Worm (Caenorhabditis elegans): ENCODE data around the gene C16D2.1.
A peak's percentile ranks its signal among the peaks of the same experiment; 100 is the strongest.

C16D2.1 gene

ce11 chrII:9111471-9112016 is 19.9 kb upstream of the C16D2.1 start:
- TF ChIP-seq dao-5 (tag; optimal IDR thresholded peaks at IDR 0.05): no peak
- TF ChIP-seq W03F9.2 (tag; optimal IDR thresholded peaks at IDR 0.05): no peak
- TF ChIP-seq him-1 (tag; optimal IDR thresholded peaks at IDR 0.05): no peak

DNA sequence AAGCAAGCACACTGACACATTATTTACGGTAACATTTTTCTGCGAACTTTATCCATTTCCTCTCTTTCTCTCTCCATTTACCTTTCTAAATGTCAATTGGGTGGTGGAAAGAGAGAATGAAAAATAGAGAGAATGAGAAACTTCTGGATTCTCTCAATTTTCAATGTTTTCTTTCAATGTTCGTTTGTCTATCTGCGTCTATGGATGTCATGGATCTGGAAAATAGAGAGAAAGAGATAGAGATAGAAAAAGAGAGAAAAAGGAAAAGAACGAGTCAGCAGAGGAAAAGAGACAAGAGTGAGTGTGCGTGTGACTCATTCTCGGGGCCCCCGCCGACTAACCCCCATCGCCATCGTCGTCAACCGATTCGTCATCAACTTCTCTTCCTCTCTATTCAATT is 18.6 kb upstream of the C16D2.1 start, which contains the start of gene jun-1:
TSS of gene jun-1 (plus strand) at position 307 of the 400 bp plus-strand sequence.
- no peak for TF ChIP-seq dao-5 (tag; optimal IDR thresholded peaks at IDR 0.05)
- peak; percentile 62 for TF ChIP-seq W03F9.2 (tag; optimal IDR thresholded peaks at IDR 0.05)
- TF ChIP-seq him-1 (tag; optimal IDR thresholded peaks at IDR 0.05): peak; percentile 4

ce11 chrII:9113759-9114158 is 17.7 kb upstream of the C16D2.1 start:
- TF ChIP-seq him-1 (tag; optimal IDR thresholded peaks at IDR 0.05) (no peak), W03F9.2 (tag; optimal IDR thresholded peaks at IDR 0.05) (no peak), dao-5 (tag; optimal IDR thresholded peaks at IDR 0.05) (no peak)

DNA sequence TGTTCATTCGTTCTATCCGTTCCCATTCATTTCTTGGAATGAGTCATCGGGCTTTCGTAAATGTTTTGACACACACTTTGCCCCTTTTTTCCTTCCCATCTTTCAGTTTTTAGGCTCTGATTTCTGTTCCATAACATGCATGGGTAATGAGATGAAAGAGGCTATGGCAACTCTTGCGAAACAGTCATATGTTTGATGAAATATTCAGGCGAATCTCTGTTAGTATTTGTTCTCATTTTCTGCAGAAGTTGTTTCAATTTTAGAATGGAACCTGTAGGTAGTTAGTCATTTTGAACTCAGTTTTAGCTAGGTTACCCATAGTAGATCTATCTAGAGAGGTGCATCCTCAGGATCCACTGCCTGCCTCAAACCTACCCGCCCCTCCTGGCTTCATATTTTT is 16.5 kb upstream of the C16D2.1 start:
- TF ChIP-seq dao-5 (tag; optimal IDR thresholded peaks at IDR 0.05): no peak
- no peak for TF ChIP-seq W03F9.2 (tag; optimal IDR thresholded peaks at IDR 0.05)
- TF ChIP-seq him-1 (tag; optimal IDR thresholded peaks at IDR 0.05): no peak

ce11 chrII:9115644-9116043 is 15.8 kb upstream of the C16D2.1 start:
- TF ChIP-seq W03F9.2 (tag; optimal IDR thresholded peaks at IDR 0.05) (no peak), him-1 (tag; optimal IDR thresholded peaks at IDR 0.05) (no peak), dao-5 (tag; optimal IDR thresholded peaks at IDR 0.05) (no peak)

DNA sequence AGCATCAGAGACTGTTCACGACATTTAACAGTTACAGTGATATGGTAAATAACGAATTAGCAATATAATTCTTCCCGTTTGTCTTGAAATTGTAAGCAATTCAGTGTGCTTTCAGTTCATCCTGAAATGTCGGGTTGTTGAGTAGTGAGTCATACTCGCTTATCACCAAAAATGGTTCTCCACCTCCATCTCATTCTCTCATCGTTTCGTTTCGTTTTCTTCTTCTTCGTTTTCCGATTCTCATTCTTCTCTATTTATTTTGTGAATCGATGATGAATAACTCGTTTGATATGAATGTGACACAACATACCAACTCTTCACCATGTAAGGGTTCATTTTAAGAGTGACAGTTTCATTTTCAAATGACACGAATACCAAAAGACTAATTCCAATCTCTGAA is 15.1 kb upstream of the C16D2.1 start:
- no peak for TF ChIP-seq W03F9.2 (tag; optimal IDR thresholded peaks at IDR 0.05)
- TF ChIP-seq dao-5 (tag; optimal IDR thresholded peaks at IDR 0.05): no peak
- no peak for TF ChIP-seq him-1 (tag; optimal IDR thresholded peaks at IDR 0.05)

DNA sequence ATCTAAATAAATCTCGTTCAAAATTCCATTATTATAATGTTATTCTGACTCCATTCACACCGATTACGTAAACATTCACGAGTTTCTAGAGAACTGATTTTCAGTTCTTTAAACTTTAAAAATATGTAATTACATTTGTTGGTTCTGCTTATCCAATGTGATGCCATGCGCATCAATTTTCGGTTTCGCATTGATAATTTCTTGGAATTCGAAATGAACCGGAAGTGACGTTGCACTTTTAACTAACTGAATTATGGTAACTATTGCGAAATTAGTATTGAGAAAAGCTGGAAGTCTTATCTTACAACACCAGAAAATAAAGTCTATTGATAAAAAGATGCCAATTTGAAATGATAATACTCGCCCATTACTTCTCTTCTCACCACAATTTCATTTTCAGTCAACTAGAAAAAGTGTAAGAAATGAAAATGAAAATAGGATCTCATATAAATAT is 13.6 kb upstream of the C16D2.1 start:
- TF ChIP-seq dao-5 (tag; optimal IDR thresholded peaks at IDR 0.05): no peak
- TF ChIP-seq him-1 (tag; optimal IDR thresholded peaks at IDR 0.05): no peak
- TF ChIP-seq W03F9.2 (tag; optimal IDR thresholded peaks at IDR 0.05): no peak

- TF ChIP-seq W03F9.2 (tag; optimal IDR thresholded peaks at IDR 0.05): no peak
- TF ChIP-seq him-1 (tag; optimal IDR thresholded peaks at IDR 0.05): no peak
- TF ChIP-seq dao-5 (tag; optimal IDR thresholded peaks at IDR 0.05): no peak
Observed at ce11 chrII:9120329-9120728, 11.1 kb upstream of the C16D2.1 start.

ce11 chrII:9120813-9121554 is 10.5 kb upstream of the C16D2.1 start:
- TF ChIP-seq him-1 (tag; optimal IDR thresholded peaks at IDR 0.05): no peak
- no peak for TF ChIP-seq W03F9.2 (tag; optimal IDR thresholded peaks at IDR 0.05)
- no peak for TF ChIP-seq dao-5 (tag; optimal IDR thresholded peaks at IDR 0.05)

DNA sequence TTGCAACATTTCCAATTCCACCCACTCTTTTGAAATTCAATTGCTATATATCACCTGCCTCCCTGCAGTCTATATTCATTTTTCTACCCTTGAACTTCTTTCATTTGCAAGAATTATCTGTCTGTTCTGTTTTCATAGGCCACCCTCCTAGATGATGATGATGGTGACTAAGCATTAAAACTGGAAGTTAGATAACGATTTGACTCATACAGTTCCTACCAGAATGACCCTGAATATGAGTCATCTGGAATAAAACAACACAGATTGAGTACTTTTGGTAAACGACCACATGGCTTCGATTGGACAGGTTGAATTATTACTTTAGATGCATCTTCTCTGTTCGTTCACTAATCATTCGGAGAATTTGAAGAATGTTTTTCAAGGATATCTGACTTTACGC is 7.1 kb upstream of the C16D2.1 start:
- TF ChIP-seq W03F9.2 (tag; optimal IDR thresholded peaks at IDR 0.05) (no peak), him-1 (tag; optimal IDR thresholded peaks at IDR 0.05) (no peak), dao-5 (tag; optimal IDR thresholded peaks at IDR 0.05) (no peak)

DNA sequence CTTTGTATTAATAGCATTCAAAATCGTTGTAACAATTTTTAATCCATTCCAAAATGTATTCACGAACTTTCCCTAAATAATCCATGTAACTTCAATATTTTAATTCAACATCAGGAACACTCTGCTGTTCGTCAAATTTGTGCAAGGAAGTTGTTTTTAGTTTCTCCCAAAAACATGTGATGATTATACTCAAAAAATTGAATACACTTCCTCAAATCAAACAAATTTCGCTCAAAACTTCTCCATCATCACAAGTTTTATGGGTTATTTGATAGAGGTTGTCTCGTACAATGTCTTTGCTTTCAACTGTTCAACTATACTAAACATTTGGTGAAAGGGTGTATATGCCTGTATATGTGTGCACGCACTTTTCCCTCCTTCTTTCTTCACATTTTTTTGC is 6.5 kb upstream of the C16D2.1 start:
- TF ChIP-seq dao-5 (tag; optimal IDR thresholded peaks at IDR 0.05): no peak
- TF ChIP-seq him-1 (tag; optimal IDR thresholded peaks at IDR 0.05): no peak
- TF ChIP-seq W03F9.2 (tag; optimal IDR thresholded peaks at IDR 0.05): no peak

DNA sequence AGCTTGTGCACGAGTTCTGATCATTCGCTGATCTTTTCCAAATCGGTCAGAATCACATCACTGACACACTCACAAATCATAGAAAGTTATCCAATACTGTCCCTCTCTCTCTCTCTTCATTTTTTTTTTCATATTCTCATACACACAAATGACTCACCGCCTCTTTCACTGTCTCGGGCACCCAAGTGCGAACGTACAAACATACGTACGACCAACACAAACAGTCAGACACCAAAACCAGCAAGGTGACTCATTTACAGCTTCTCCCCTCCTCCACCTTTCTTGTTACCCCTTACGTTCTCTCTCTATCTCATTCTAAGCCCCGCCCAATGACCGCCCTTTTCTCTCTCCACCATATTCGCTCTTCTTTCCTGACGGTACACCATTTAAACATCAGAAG is 4.5 kb upstream of the C16D2.1 start:
- no peak for TF ChIP-seq him-1 (tag; optimal IDR thresholded peaks at IDR 0.05)
- TF ChIP-seq dao-5 (tag; optimal IDR thresholded peaks at IDR 0.05): no peak
- TF ChIP-seq W03F9.2 (tag; optimal IDR thresholded peaks at IDR 0.05): no peak

ce11 chrII:9127379-9127778 is 4.1 kb upstream of the C16D2.1 start:
- no peak for TF ChIP-seq dao-5 (tag; optimal IDR thresholded peaks at IDR 0.05)
- no peak for TF ChIP-seq W03F9.2 (tag; optimal IDR thresholded peaks at IDR 0.05)
- TF ChIP-seq him-1 (tag; optimal IDR thresholded peaks at IDR 0.05): no peak

- TF ChIP-seq W03F9.2 (tag; optimal IDR thresholded peaks at IDR 0.05): peak; percentile 6
- no peak for TF ChIP-seq dao-5 (tag; optimal IDR thresholded peaks at IDR 0.05)
Observed at ce11 chrII:9128132-9128531, 3.3 kb upstream of the C16D2.1 start.

ce11 chrII:9130339-9130738 is 1.1 kb upstream of the C16D2.1 start:
- no peak for TF ChIP-seq dao-5 (tag; optimal IDR thresholded peaks at IDR 0.05)
- TF ChIP-seq him-1 (tag; optimal IDR thresholded peaks at IDR 0.05): no peak
- TF ChIP-seq W03F9.2 (tag; optimal IDR thresholded peaks at IDR 0.05): no peak
